Fruit fly (Drosophila melanogaster) whole organism, prepupa: ENCODE results near the gene tmod.

ENCODE experiments used
- CG15336 ChIP-seq: fragments of 200-800 bp; sonication (Bioruptor generic); IDR thresholded peaks from 2 replicates; pipeline ENCODE4 v1.3.6; 2022; ENCODE audit warnings: missing biosample characterization, missing genetic modification characterization
- CG31627 ChIP-seq: fragments of 200-800 bp; sonication (Bioruptor generic); optimal IDR thresholded peaks from 3 replicates; lab custom pipeline; 2016; ENCODE audit warnings: missing biosample characterization, missing genetic modification characterization
- CG6163 ChIP-seq: fragments of 200-800 bp; sonication (Bioruptor generic); IDR thresholded peaks from 3 replicates; pipeline ENCODE4 v1.3.6; 2022; ENCODE audit warnings: missing biosample characterization, missing genetic modification characterization
- Met ChIP-seq: fragments of 200-800 bp; sonication (Bioruptor generic); optimal IDR thresholded peaks from 3 replicates; lab custom pipeline; 2016; ENCODE audit warnings: missing biosample characterization, missing genetic modification characterization
- fd59A ChIP-seq: fragments of 200-800 bp; sonication (Bioruptor generic); optimal IDR thresholded peaks from 2 replicates; lab custom pipeline; 2017; ENCODE audit warnings: missing biosample characterization, mild to moderate bottlenecking, missing genetic modification characterization, missing genetic modification reagents
- lz ChIP-seq: fragments of 200-800 bp; sonication (Bioruptor generic); optimal IDR thresholded peaks from 3 replicates; lab custom pipeline; 2016; ENCODE audit warnings: missing biosample characterization, missing genetic modification characterization
- net ChIP-seq: fragments of 200-800 bp; sonication (Bioruptor generic); optimal IDR thresholded peaks from 3 replicates; lab custom pipeline; 2016; ENCODE audit warnings: missing biosample characterization, missing genetic modification characterization
- pdm3 ChIP-seq: fragments of 200-800 bp; sonication (Bioruptor generic); optimal IDR thresholded peaks from 3 replicates; lab custom pipeline; 2016; ENCODE audit warnings: missing biosample characterization, missing genetic modification characterization
- vri ChIP-seq: fragments of 200-800 bp; sonication (Bioruptor generic); optimal IDR thresholded peaks from 3 replicates; lab custom pipeline; 2016; ENCODE audit warnings: missing biosample characterization, mild to moderate bottlenecking, missing genetic modification characterization

DNA sequence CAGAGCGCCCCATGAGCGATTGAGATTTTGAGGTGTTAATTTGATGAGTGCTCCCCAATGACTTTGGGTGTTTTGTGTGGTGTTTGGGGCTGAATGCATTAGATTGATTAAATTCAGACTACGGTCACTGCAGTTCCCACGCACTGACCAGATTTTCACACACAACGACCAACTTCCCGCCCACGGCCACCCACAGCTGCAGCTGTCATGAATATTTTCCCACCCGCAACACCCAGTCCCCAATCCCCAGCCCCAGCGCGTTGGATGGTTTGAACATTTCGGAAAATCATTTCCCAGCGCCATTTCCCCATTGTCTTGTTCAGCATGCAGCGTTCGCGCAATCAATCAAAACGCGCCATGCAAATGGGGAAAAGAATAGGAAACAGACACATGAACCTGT is 9.1 kb downstream of the tmod start:
- TF ChIP-seq net (GFP tag; lab: Kevin White, UChicago), result no peak
- TF ChIP-seq pdm3 (GFP tag; lab: Kevin White, UChicago), result no peak
- TF ChIP-seq CG15336, result no peak
- TF ChIP-seq Met (GFP tag; lab: Kevin White, UChicago), result no peak
- TF ChIP-seq fd59A (GFP tag; lab: Kevin White, UChicago), result no peak
- no peak for TF ChIP-seq CG6163 (GFP tag; lab: Robert Waterston, UW)
- no peak for TF ChIP-seq CG31627 (GFP tag; lab: Kevin White, UChicago)
- TF ChIP-seq lz (GFP tag; lab: Kevin White, UChicago), result no peak
- TF ChIP-seq vri (GFP tag; lab: Kevin White, UChicago), result no peak
